Worm (Caenorhabditis elegans) whole organism, L4 larva: ENCODE results near the gene skpo-1.

Experiments used
- aly-2 ChIP-seq: sonication (generic microtip); optimal IDR thresholded peaks from 2 replicates; lab custom pipeline; 2018; ENCODE audit warnings: missing biosample characterization, missing genetic modification characterization
- ama-1 ChIP-seq: fragments of 150-350 bp; optimal IDR thresholded peaks from 2 replicates; lab custom pipeline; 2014; ENCODE audit warnings: inconsistent platforms, mixed read lengths
- arid-1 ChIP-seq: fragments of 200-800 bp; sonication (Bioruptor generic); conservative IDR thresholded peaks from 2 replicates; pipeline ENCODE4 v1.3.6; 2022; ENCODE audit warnings: missing genetic modification reagents, missing genetic modification characterization, missing compliant biosample characterization
- daf-16 ChIP-seq, 3 experiments: sonication (generic microtip); optimal IDR thresholded peaks; 2 replicates each; lab custom pipeline; 2016 to 2017; ENCODE audit warnings: missing genetic modification characterization in 3 of 3, missing genetic modification reagents in 3 of 3, mild to moderate bottlenecking in 2 of 3, missing compliant biosample characterization in 2 of 3, missing biosample characterization in 1 of 3, moderate library complexity in 1 of 3
- egl-27 ChIP-seq: sonication (generic microtip); optimal IDR thresholded peaks from 3 replicates; lab custom pipeline; 2017; ENCODE audit warnings: missing biosample characterization, missing genetic modification reagents, missing genetic modification characterization
- egl-43 ChIP-seq: fragments of 200-800 bp; sonication (Bioruptor generic); IDR thresholded peaks from 2 replicates; pipeline ENCODE4 v1.3.6; 2022; ENCODE audit warnings: missing genetic modification reagents, missing genetic modification characterization, missing compliant biosample characterization
- lin-13 ChIP-seq: fragments of 150-350 bp; optimal IDR thresholded peaks from 2 replicates; lab custom pipeline; 2014; ENCODE audit warnings: missing biosample characterization, missing genetic modification reagents, missing genetic modification characterization
- lsy-2 ChIP-seq, 2 experiments: fragments of 150-350 bp in 1 of 2; sonication (generic microtip) in 1 of 2; optimal IDR thresholded peaks; 2 replicates each; lab custom pipeline; 2014 to 2017; ENCODE audit warnings: missing biosample characterization in 2 of 2, missing genetic modification characterization in 2 of 2
- nhr-25 ChIP-seq: sonication (generic microtip); optimal IDR thresholded peaks from 2 replicates; lab custom pipeline; 2017; ENCODE audit warnings: missing genetic modification characterization, mild to moderate bottlenecking, missing compliant biosample characterization, antibody characterized with exemption, moderate library complexity, borderline replicate concordance; ENCODE audit not compliant: insufficient read depth
- pha-4 ChIP-seq, 2 experiments: fragments of 150-350 bp in 1 of 2; fragments of 200-800 bp in 1 of 2; sonication (Bioruptor generic) in 1 of 2; IDR thresholded peaks in 1 of 2; optimal IDR thresholded peaks in 1 of 2; 2 replicates each; pipeline versions ENCODE4 v1.3.6 to Lab custom; 2014 to 2022; ENCODE audit warnings: missing genetic modification characterization in 2 of 2, missing genetic modification reagents in 2 of 2, missing biosample characterization in 1 of 2, missing compliant biosample characterization in 1 of 2
- snpc-1.2 ChIP-seq: fragments of 200-800 bp; sonication (Bioruptor generic); IDR thresholded peaks from 2 replicates; pipeline ENCODE4 v1.3.6; 2022; ENCODE audit warnings: missing genetic modification reagents, missing genetic modification characterization, missing compliant biosample characterization
- spr-3 ChIP-seq: fragments of 200-800 bp; sonication (Bioruptor generic); optimal IDR thresholded peaks from 2 replicates; lab custom pipeline; 2018; ENCODE audit warnings: mild to moderate bottlenecking, missing genetic modification characterization, missing compliant biosample characterization
- unc-62 ChIP-seq, 3 experiments: fragments of 150-350 bp in 1 of 3; sonication (generic microtip); optimal IDR thresholded peaks in 2 of 3; peaks in 1 of 3; 1 replicate in 1 of 3; 2 replicates in 2 of 3; lab custom pipeline; 2014 to 2017; ENCODE audit warnings: missing biosample characterization in 3 of 3, missing genetic modification characterization in 3 of 3, missing genetic modification reagents in 3 of 3, missing genotype in 1 of 3
- ztf-11 ChIP-seq: fragments of 150-350 bp; optimal IDR thresholded peaks from 2 replicates; lab custom pipeline; 2014; ENCODE audit warnings: missing biosample characterization, missing genetic modification characterization

- TF ChIP-seq lsy-2 (tag; optimal IDR thresholded peaks at IDR 0.05; lab: Kevin White, UChicago) (no peak), ama-1 (lab: Kevin White, UChicago) (no peak), daf-16 (GFP tag; optimal IDR thresholded peaks at IDR 0.05; lab: Kevin White, UChicago) (peak in 1 of 2 experiments; percentile 6), daf-16 (tag; optimal IDR thresholded peaks at IDR 0.05; lab: Kevin White, UChicago) (peak; percentile 40), pha-4 (GFP tag; IDR thresholded peaks at IDR 0.05; lab: Robert Waterston, UW) (no peak), pha-4 (tag; optimal IDR thresholded peaks at IDR 0.05; lab: Kevin White, UChicago) (no peak), spr-3 (GFP tag; lab: Kevin White, UChicago) (no peak), lin-13 (GFP tag; lab: Kevin White, UChicago) (no peak), unc-62 (GFP tag; optimal IDR thresholded peaks at IDR 0.05 in 1 of 2; lab: Kevin White, UChicago) (peak in 1 of 2 experiments; percentile 13), unc-62 (tag; optimal IDR thresholded peaks at IDR 0.05; lab: Kevin White, UChicago) (no peak), aly-2 (no peak), ztf-11 (tag; lab: Kevin White, UChicago) (no peak), snpc-1.2 (no peak), nhr-25 (tag; lab: Kevin White, UChicago) (no peak), egl-43 (GFP tag; lab: Robert Waterston, UW) (no peak), arid-1 (GFP tag; lab: Robert Waterston, UW) (no peak), egl-27 (tag; lab: Kevin White, UChicago) (no peak)
These were observed 17.8 kb downstream of the skpo-1 start for ce11 chrII:8386897-8387296.
